Fruit fly (Drosophila melanogaster): ENCODE measurements around the gene Brd.

dm6 chr3L:14988231-14988630 lies 15.8 kb downstream of the Brd start:
- TF ChIP-seq psq (optimal IDR thresholded peaks at IDR 0.05) (no peak), h (optimal IDR thresholded peaks at IDR 0.05) (no peak), ttk (optimal IDR thresholded peaks at IDR 0.05) (no peak), Sin3A (optimal IDR thresholded peaks at IDR 0.05) (no peak), Myc (optimal IDR thresholded peaks at IDR 0.05) (no peak)

Data from Kc167 (cell line).